Worm (Caenorhabditis elegans) whole organism, midembryonic: ENCODE results near the gene B0393.4.
"Not testable (repeated sequence)": the region's sequence is repeated elsewhere in the genome, so short reads cannot be mapped to it uniquely, and the experiment has no call there.

Experiments
- T22C8.4 ChIP-seq: fragments of 200-800 bp; sonication (Bioruptor generic); IDR thresholded peaks from 2 replicates; pipeline ENCODE4 v1.3.6; 2022; ENCODE audit warnings: missing genetic modification characterization, missing compliant biosample characterization
- cog-1 ChIP-seq: sonication (generic microtip); optimal IDR thresholded peaks from 2 replicates; lab custom pipeline; 2016; ENCODE audit warnings: missing genetic modification characterization, missing compliant biosample characterization
- flt-1 ChIP-seq: fragments of 200-800 bp; sonication (Bioruptor generic); IDR thresholded peaks from 2 replicates; pipeline ENCODE4 v1.3.6; 2022; ENCODE audit warnings: missing genetic modification characterization, missing compliant biosample characterization
- klf-2 ChIP-seq: fragments of 200-800 bp; sonication (Bioruptor generic); conservative IDR thresholded peaks from 2 replicates; pipeline ENCODE4 v1.3.6; 2022; ENCODE audit warnings: missing genetic modification reagents, missing genetic modification characterization, missing compliant biosample characterization
- med-1 ChIP-seq: sonication (generic microtip); optimal IDR thresholded peaks from 2 replicates; lab custom pipeline; 2017; ENCODE audit warnings: missing genetic modification characterization, mild to moderate bottlenecking, missing compliant biosample characterization, antibody characterized with exemption, missing genetic modification reagents; ENCODE audit not compliant: insufficient read depth
- ref-1 ChIP-seq: fragments of 200-800 bp; sonication (Bioruptor generic); conservative IDR thresholded peaks from 2 replicates; pipeline ENCODE4 v1.3.6; 2022; ENCODE audit warnings: missing genetic modification reagents, missing genetic modification characterization, missing compliant biosample characterization
- tab-1 ChIP-seq: fragments of 200-800 bp; sonication (Bioruptor generic); IDR thresholded peaks from 2 replicates; pipeline ENCODE4 v1.3.6; 2022; ENCODE audit warnings: missing genetic modification characterization, missing compliant biosample characterization
- ztf-23 ChIP-seq: fragments of 200-800 bp; sonication (Bioruptor generic); IDR thresholded peaks from 2 replicates; pipeline ENCODE4 v1.3.6; 2022; ENCODE audit warnings: missing genetic modification reagents, missing genetic modification characterization, missing compliant biosample characterization
- ztf-29 ChIP-seq: fragments of 200-800 bp; sonication (Bioruptor generic); IDR thresholded peaks from 2 replicates; pipeline ENCODE4 v1.3.6; 2022; ENCODE audit warnings: missing genetic modification reagents, missing genetic modification characterization, missing compliant biosample characterization

Gene B0393.4

ce11 chrIII:4785714-4786113 is 22.3 kb upstream of the B0393.4 start, which contains the start of gene mel-28:
mel-28 (plus strand) TSS chrIII:4786080.
- no peak for TF ChIP-seq tab-1 (GFP tag; lab: Robert Waterston, UW)
- no peak for TF ChIP-seq ref-1 (GFP tag; lab: Robert Waterston, UW)
- no peak for TF ChIP-seq flt-1 (GFP tag; lab: Robert Waterston, UW)
- no peak for TF ChIP-seq klf-2 (GFP tag; lab: Robert Waterston, UW)
- no peak for TF ChIP-seq T22C8.4 (GFP tag; lab: Robert Waterston, UW)
- no peak for TF ChIP-seq cog-1 (tag; lab: Kevin White, UChicago)
- TF ChIP-seq med-1 = no peak
- TF ChIP-seq ztf-23 (GFP tag; lab: Robert Waterston, UW) = no peak
- TF ChIP-seq ztf-29 (GFP tag; lab: Robert Waterston, UW) = no peak

ce11 chrIII:4785131-4785530 is 21.7 kb upstream of the B0393.4 start, which contains the start of gene enu-3.2:
enu-3.2 (minus strand) TSS chrIII:4785235.
- TF ChIP-seq ztf-29, T22C8.4, ztf-23 (GFP tag; lab: Robert Waterston, UW): not testable (repeated sequence)

- TF ChIP-seq ref-1, klf-2, T22C8.4 (GFP tag; lab: Robert Waterston, UW): not testable (repeated sequence)
Measured at ce11 chrIII:4781937-4782576, 18.6 kb upstream of the B0393.4 start, which contains the start of the genes gex-5 and C38D4.10. gex-5 (minus strand) TSS chrIII:4781987. C38D4.10 (plus strand) TSS chrIII:4782526.

- TF ChIP-seq klf-2 (GFP tag; lab: Robert Waterston, UW) = no peak
Measured at ce11 chrIII:4779855-4780254, 16.4 kb upstream of the B0393.4 start, which contains the start of gene B0393.9. B0393.9 (minus strand) TSS chrIII:4780157.

ce11 chrIII:4778003-4778402 is 14.6 kb upstream of the B0393.4 start, which contains the start of gene B0393.7:
B0393.7 (minus strand) TSS chrIII:4778103.
- no peak for TF ChIP-seq flt-1 (GFP tag; lab: Robert Waterston, UW)
- no peak for TF ChIP-seq ztf-23 (GFP tag; lab: Robert Waterston, UW)
- TF ChIP-seq ztf-29 (GFP tag; lab: Robert Waterston, UW) = no peak
- TF ChIP-seq tab-1 (GFP tag; lab: Robert Waterston, UW) = no peak
- TF ChIP-seq cog-1 (tag; lab: Kevin White, UChicago) = no peak
- TF ChIP-seq ref-1 (GFP tag; lab: Robert Waterston, UW) = no peak
- no peak for TF ChIP-seq klf-2 (GFP tag; lab: Robert Waterston, UW)
- no peak for TF ChIP-seq T22C8.4 (GFP tag; lab: Robert Waterston, UW)

ce11 chrIII:4767869-4768645 is 4.6 kb upstream of the B0393.4 start:
- TF ChIP-seq ztf-23 (GFP tag; lab: Robert Waterston, UW) = no peak
- TF ChIP-seq ztf-29 (GFP tag; lab: Robert Waterston, UW) = no peak
- TF ChIP-seq tab-1 (GFP tag; lab: Robert Waterston, UW) = no peak
- no peak for TF ChIP-seq med-1
- no peak for TF ChIP-seq flt-1 (GFP tag; lab: Robert Waterston, UW)
- no peak for TF ChIP-seq T22C8.4 (GFP tag; lab: Robert Waterston, UW)
- no peak for TF ChIP-seq cog-1 (tag; lab: Kevin White, UChicago)
- TF ChIP-seq ref-1 (GFP tag; lab: Robert Waterston, UW) = no peak
- no peak for TF ChIP-seq klf-2 (GFP tag; lab: Robert Waterston, UW)

- TF ChIP-seq tab-1 (GFP tag; lab: Robert Waterston, UW) (no peak), ztf-23 (GFP tag; lab: Robert Waterston, UW) (no peak), cog-1 (tag; lab: Kevin White, UChicago) (no peak), ztf-29 (GFP tag; lab: Robert Waterston, UW) (no peak), T22C8.4 (GFP tag; lab: Robert Waterston, UW) (no peak), med-1 (no peak), flt-1 (GFP tag; lab: Robert Waterston, UW) (no peak), klf-2 (GFP tag; lab: Robert Waterston, UW) (no peak), ref-1 (GFP tag; lab: Robert Waterston, UW) (no peak)
Measured at ce11 chrIII:4766842-4767241, 3.4 kb upstream of the B0393.4 start.

- TF ChIP-seq ztf-29 (GFP tag; lab: Robert Waterston, UW) = no peak
- no peak for TF ChIP-seq flt-1 (GFP tag; lab: Robert Waterston, UW)
- TF ChIP-seq tab-1 (GFP tag; lab: Robert Waterston, UW) = no peak
- no peak for TF ChIP-seq klf-2 (GFP tag; lab: Robert Waterston, UW)
- TF ChIP-seq ztf-23 (GFP tag; lab: Robert Waterston, UW) = no peak
- TF ChIP-seq T22C8.4 (GFP tag; lab: Robert Waterston, UW) = no peak
- no peak for TF ChIP-seq ref-1 (GFP tag; lab: Robert Waterston, UW)
- no peak for TF ChIP-seq cog-1 (tag; lab: Kevin White, UChicago)
- no peak for TF ChIP-seq med-1
Measured at ce11 chrIII:4765474-4765873, 2.1 kb upstream of the B0393.4 start, which contains the start of gene B0393.5. B0393.5 (plus strand) TSS chrIII:4765774.

ce11 chrIII:4762846-4763245 is 563 bp downstream of the B0393.4 start:
- TF ChIP-seq tab-1 (GFP tag; lab: Robert Waterston, UW) = no peak
- no peak for TF ChIP-seq flt-1 (GFP tag; lab: Robert Waterston, UW)
- TF ChIP-seq ztf-23 (GFP tag; lab: Robert Waterston, UW) = no peak
- TF ChIP-seq ztf-29 (GFP tag; lab: Robert Waterston, UW) = no peak
- TF ChIP-seq ref-1 (GFP tag; lab: Robert Waterston, UW) = no peak
- TF ChIP-seq cog-1 (tag; lab: Kevin White, UChicago) = no peak
- TF ChIP-seq med-1 = no peak
- TF ChIP-seq T22C8.4 (GFP tag; lab: Robert Waterston, UW) = no peak
- TF ChIP-seq klf-2 (GFP tag; lab: Robert Waterston, UW) = no peak
